Fruit fly (Drosophila melanogaster): ENCODE measurements around the gene Spn28Dc.

DNA sequence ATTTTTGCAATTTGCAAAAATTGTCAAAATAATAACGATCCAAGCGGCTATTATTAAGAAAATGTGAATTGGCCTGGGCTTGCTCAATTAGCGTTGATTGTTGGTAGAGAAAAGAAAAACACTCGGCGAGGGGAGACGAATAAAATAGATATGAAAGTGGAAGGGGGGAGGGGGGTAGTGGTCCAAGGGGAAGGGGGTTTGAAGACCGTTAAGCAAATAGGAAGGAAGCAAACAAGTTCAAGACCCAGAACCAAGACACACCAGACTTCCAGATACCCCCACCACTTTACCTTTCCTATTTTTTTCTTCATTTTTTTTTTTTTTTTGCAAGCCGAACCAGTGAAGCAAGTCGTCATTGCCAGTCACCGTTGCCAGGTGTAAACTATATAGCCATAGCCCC is 37.7 kb downstream of the Spn28Dc start:
- no peak for TF ChIP-seq cic (GFP tag; optimal IDR thresholded peaks at IDR 0.05)
- TF ChIP-seq CG7101 (tag; optimal IDR thresholded peaks at IDR 0.05), result no peak
- TF ChIP-seq pad (GFP tag; optimal IDR thresholded peaks at IDR 0.05), result no peak
- no peak for TF ChIP-seq CG33017 (tag; optimal IDR thresholded peaks at IDR 0.05)
- no peak for TF ChIP-seq kay (GFP tag; ENCODE audit: borderline replicate concordance)
- no peak for TF ChIP-seq toe (GFP tag; optimal IDR thresholded peaks at IDR 0.05)
- TF ChIP-seq bab1 (GFP tag; optimal IDR thresholded peaks at IDR 0.05), result no peak
- no peak for TF ChIP-seq tj (GFP tag; optimal IDR thresholded peaks at IDR 0.05)
- no peak for TF ChIP-seq CG1620 (GFP tag; optimal IDR thresholded peaks at IDR 0.05)
- TF ChIP-seq cnc (optimal IDR thresholded peaks at IDR 0.05), result no peak
- no peak for TF ChIP-seq CG7045 (GFP tag; optimal IDR thresholded peaks at IDR 0.05)
- TF ChIP-seq ovo (GFP tag; optimal IDR thresholded peaks at IDR 0.05), result peak; percentile 80
- TF ChIP-seq CG11617 (GFP tag; optimal IDR thresholded peaks at IDR 0.05), result no peak

Measured in whole organism, adult.